Fruit fly (Drosophila melanogaster) whole organism, pupa: ENCODE results near the gene CG17261.

Experiments used
- CG10348 ChIP-seq: fragments of 200-800 bp; sonication (Bioruptor generic); IDR thresholded peaks from 2 replicates; pipeline ENCODE4 v1.3.6; 2022; ENCODE audit warnings: missing biosample characterization, missing genetic modification characterization
- CG14655 ChIP-seq: fragments of 200-800 bp; sonication (Bioruptor generic); optimal IDR thresholded peaks from 3 replicates; lab custom pipeline; 2017; ENCODE audit warnings: mild to moderate bottlenecking, missing biosample characterization, missing genetic modification reagents, missing genetic modification characterization
- CG15710 ChIP-seq: fragments of 200-800 bp; sonication (Bioruptor generic); optimal IDR thresholded peaks from 2 replicates; lab custom pipeline; 2018; ENCODE audit warnings: missing biosample characterization, mild to moderate bottlenecking, missing genetic modification characterization, moderate library complexity
- CG17806 ChIP-seq: fragments of 200-800 bp; sonication (Bioruptor generic); optimal IDR thresholded peaks from 2 replicates; lab custom pipeline; 2018; ENCODE audit warnings: missing biosample characterization, mild to moderate bottlenecking, missing genetic modification characterization, moderate library complexity
- CG32121 ChIP-seq: fragments of 200-800 bp; sonication (Bioruptor generic); IDR thresholded peaks from 2 replicates; pipeline ENCODE4 v1.3.6; 2022; ENCODE audit warnings: missing biosample characterization, missing genetic modification characterization
- CG4496 ChIP-seq: fragments of 200-800 bp; sonication (Bioruptor generic); IDR thresholded peaks from 3 replicates; pipeline ENCODE4 v1.3.6; 2022; ENCODE audit warnings: missing biosample characterization, missing genetic modification characterization
- CG8159 ChIP-seq: fragments of 200-800 bp; sonication (Bioruptor generic); optimal IDR thresholded peaks from 3 replicates; lab custom pipeline; 2018; ENCODE audit warnings: missing biosample characterization, mild to moderate bottlenecking, missing genetic modification characterization, moderate library complexity
- CG8301 ChIP-seq: fragments of 200-800 bp; sonication (Bioruptor generic); optimal IDR thresholded peaks from 2 replicates; lab custom pipeline; 2018; ENCODE audit warnings: missing biosample characterization, mild to moderate bottlenecking, missing genetic modification characterization
- D1 ChIP-seq: fragments of 200-800 bp; sonication (Bioruptor generic); optimal IDR thresholded peaks from 2 replicates; lab custom pipeline; 2018; ENCODE audit warnings: missing biosample characterization, mild to moderate bottlenecking, missing genetic modification characterization, moderate library complexity
- EcR ChIP-seq: fragments of 200-800 bp; sonication (Bioruptor generic); optimal IDR thresholded peaks from 3 replicates; lab custom pipeline; 2019; ENCODE audit warnings: missing biosample characterization, missing genetic modification characterization, mild to moderate bottlenecking, moderate library complexity, missing genetic modification reagents
- Ets98B ChIP-seq: fragments of 200-800 bp; sonication (Bioruptor generic); IDR thresholded peaks from 2 replicates; pipeline ENCODE4 v1.3.6; 2022; ENCODE audit warnings: missing biosample characterization, missing genetic modification characterization
- Pif1A ChIP-seq: fragments of 200-800 bp; sonication (Bioruptor generic); optimal IDR thresholded peaks from 3 replicates; lab custom pipeline; 2016; ENCODE audit warnings: missing biosample characterization, missing genetic modification characterization
- rn ChIP-seq: fragments of 200-800 bp; sonication (Bioruptor generic); IDR thresholded peaks from 2 replicates; pipeline ENCODE4 v1.3.6; 2022; ENCODE audit warnings: missing biosample characterization, missing genetic modification characterization

- TF ChIP-seq CG32121 (GFP tag; lab: Robert Waterston, UW) (no peak), CG8159 (tag; lab: Kevin White, UChicago) (no peak), Pif1A (GFP tag; lab: Kevin White, UChicago) (no peak), Ets98B (GFP tag; lab: Robert Waterston, UW) (no peak), CG17806 (no peak), CG14655 (GFP tag; lab: Kevin White, UChicago) (no peak), CG10348 (GFP tag; lab: Robert Waterston, UW) (no peak), rn (GFP tag; lab: Robert Waterston, UW) (no peak), CG4496 (GFP tag; lab: Robert Waterston, UW) (no peak), CG8301 (tag; lab: Kevin White, UChicago) (no peak), CG15710 (tag; lab: Kevin White, UChicago) (no peak), D1 (tag; lab: Kevin White, UChicago) (no peak), EcR (no peak)
Measured at dm6 chr2L:3006925-3007426, 35.4 kb upstream of the CG17261 start.
